Fruit fly (Drosophila melanogaster) whole organism, prepupa: ENCODE measurements around the gene NijB.

ENCODE experiments used
- CG10669 ChIP-seq: fragments of 200-800 bp; sonication (Bioruptor generic); optimal IDR thresholded peaks from 3 replicates; lab custom pipeline; 2018; ENCODE audit warnings: missing biosample characterization, mild to moderate bottlenecking, missing genetic modification characterization, moderate library complexity
- CG34406 ChIP-seq: fragments of 200-800 bp; sonication (Bioruptor generic); optimal IDR thresholded peaks from 3 replicates; lab custom pipeline; 2016; ENCODE audit warnings: missing biosample characterization, missing genetic modification characterization
- CG6854 ChIP-seq: fragments of 200-800 bp; sonication (Bioruptor generic); optimal IDR thresholded peaks from 2 replicates; lab custom pipeline; 2017; ENCODE audit warnings: missing biosample characterization, mild to moderate bottlenecking, missing genetic modification characterization
- CG8119 ChIP-seq: fragments of 200-800 bp; sonication (Bioruptor generic); IDR thresholded peaks from 3 replicates; pipeline ENCODE4 v1.3.6; 2022; ENCODE audit warnings: missing biosample characterization, missing genetic modification characterization
- Met ChIP-seq: fragments of 200-800 bp; sonication (Bioruptor generic); optimal IDR thresholded peaks from 3 replicates; lab custom pipeline; 2016; ENCODE audit warnings: missing biosample characterization, missing genetic modification characterization
- OdsH ChIP-seq: fragments of 200-800 bp; sonication (Bioruptor generic); optimal IDR thresholded peaks from 3 replicates; lab custom pipeline; 2016; ENCODE audit warnings: missing biosample characterization, missing genetic modification characterization
- acj6 ChIP-seq: fragments of 200-800 bp; sonication (Bioruptor generic); optimal IDR thresholded peaks from 3 replicates; lab custom pipeline; 2016; ENCODE audit warnings: missing biosample characterization, missing genetic modification characterization
- cyc ChIP-seq: fragments of 200-800 bp; sonication (Bioruptor generic); optimal IDR thresholded peaks from 3 replicates; lab custom pipeline; 2016; ENCODE audit warnings: missing biosample characterization, missing genetic modification characterization
- net ChIP-seq: fragments of 200-800 bp; sonication (Bioruptor generic); optimal IDR thresholded peaks from 3 replicates; lab custom pipeline; 2016; ENCODE audit warnings: missing biosample characterization, missing genetic modification characterization
- topi ChIP-seq: fragments of 200-800 bp; sonication (Bioruptor generic); optimal IDR thresholded peaks from 3 replicates; lab custom pipeline; 2016; ENCODE audit warnings: missing biosample characterization, missing genetic modification characterization

dm6 chr3L:18845833-18846232, 46.4 kb upstream of the NijB start:
- TF ChIP-seq CG34406 (GFP tag; lab: Kevin White, UChicago) (no peak), CG10669 (GFP tag; lab: Kevin White, UChicago) (no peak), CG8119 (GFP tag; lab: Robert Waterston, UW) (no peak), OdsH (GFP tag; lab: Kevin White, UChicago) (no peak), topi (GFP tag; lab: Kevin White, UChicago) (no peak), CG6854 (no peak), Met (no peak), net (GFP tag; lab: Kevin White, UChicago) (no peak), acj6 (GFP tag; lab: Kevin White, UChicago) (no peak), cyc (GFP tag; lab: Kevin White, UChicago) (no peak)
